Fruit fly (Drosophila melanogaster) whole organism, embryonic: ENCODE measurements around the gene CG13392.
A peak's percentile ranks its signal among the peaks of the same experiment; 100 is the strongest.

Experiments
- B-H1 ChIP-seq: fragments of 200-800 bp; sonication (Bioruptor generic); IDR thresholded peaks from 3 replicates; pipeline ENCODE4 v1.3.6; 2022; ENCODE audit warnings: missing biosample characterization, missing genetic modification characterization
- Blimp-1 ChIP-seq: fragments of 200-800 bp; sonication (Bioruptor generic); optimal IDR thresholded peaks from 3 replicates; lab custom pipeline; 2018; ENCODE audit warnings: missing biosample characterization, missing genetic modification characterization, mild to moderate bottlenecking, moderate library complexity, missing genetic modification reagents
- CG10147 ChIP-seq: fragments of 200-800 bp; sonication (Bioruptor generic); optimal IDR thresholded peaks from 2 replicates; lab custom pipeline; 2019; ENCODE audit warnings: missing biosample characterization, mild to moderate bottlenecking, missing genetic modification characterization, moderate library complexity
- CG12155 ChIP-seq: fragments of 200-800 bp; sonication (Bioruptor generic); optimal IDR thresholded peaks from 3 replicates; lab custom pipeline; 2016; ENCODE audit warnings: missing biosample characterization, missing genetic modification characterization
- CG14667 ChIP-seq: fragments of 200-800 bp; sonication (Bioruptor generic); IDR thresholded peaks from 2 replicates; pipeline ENCODE4 v1.3.6; 2022; ENCODE audit warnings: missing biosample characterization, missing genetic modification characterization
- CG15696 ChIP-seq: fragments of 200-800 bp; sonication (Bioruptor generic); optimal IDR thresholded peaks from 2 replicates; lab custom pipeline; 2019; ENCODE audit warnings: missing biosample characterization, mild to moderate bottlenecking, missing genetic modification characterization, moderate library complexity
- CG17359 ChIP-seq: fragments of 200-800 bp; sonication (Bioruptor generic); optimal IDR thresholded peaks from 3 replicates; lab custom pipeline; 2018; ENCODE audit warnings: missing biosample characterization, mild to moderate bottlenecking, missing genetic modification characterization, moderate library complexity
- CG18011 ChIP-seq: fragments of 200-800 bp; sonication (Bioruptor generic); optimal IDR thresholded peaks from 2 replicates; lab custom pipeline; 2017; ENCODE audit warnings: missing biosample characterization, missing genetic modification characterization, mild to moderate bottlenecking, moderate library complexity, missing genotype
- CG18262 ChIP-seq: fragments of 200-800 bp; optimal IDR thresholded peaks from 3 replicates; lab custom pipeline; 2019; ENCODE audit warnings: missing biosample characterization, mild to moderate bottlenecking, missing genetic modification characterization, moderate library complexity
- CG31388 ChIP-seq: fragments of 200-800 bp; sonication (Bioruptor generic); optimal IDR thresholded peaks from 2 replicates; lab custom pipeline; 2016; ENCODE audit warnings: missing biosample characterization, missing genetic modification characterization
- CG32767 ChIP-seq: fragments of 200-800 bp; sonication (Bioruptor generic); IDR thresholded peaks from 2 replicates; pipeline ENCODE4 v1.3.6; 2022; ENCODE audit warnings: missing biosample characterization, missing genetic modification characterization
- CG34376 ChIP-seq: fragments of 200-800 bp; sonication (Bioruptor generic); optimal IDR thresholded peaks from 2 replicates; lab custom pipeline; 2018; ENCODE audit warnings: missing biosample characterization, mild to moderate bottlenecking, missing genetic modification characterization
- CG3726 ChIP-seq: fragments of 200-800 bp; sonication (Bioruptor generic); IDR thresholded peaks from 3 replicates; pipeline ENCODE4, ENCODE4 v1.3.6; 2022; ENCODE audit warnings: missing biosample characterization, missing genetic modification characterization
- CG4707 ChIP-seq: fragments of 200-800 bp; sonication (Bioruptor generic); optimal IDR thresholded peaks from 2 replicates; lab custom pipeline; 2018; ENCODE audit warnings: missing biosample characterization, mild to moderate bottlenecking, missing genetic modification characterization, moderate library complexity
- CG6791 ChIP-seq: fragments of 200-800 bp; sonication (Bioruptor generic); IDR thresholded peaks from 3 replicates; pipeline ENCODE4 v1.3.6; 2022; ENCODE audit warnings: missing biosample characterization, missing genetic modification characterization; ENCODE audit not compliant: partially characterized antibody
- CG7963 ChIP-seq: fragments of 200-800 bp; sonication (Bioruptor generic); IDR thresholded peaks from 3 replicates; pipeline ENCODE4 v1.3.6; 2022; ENCODE audit warnings: missing biosample characterization, missing genetic modification characterization; ENCODE audit not compliant: partially characterized antibody
- Camta ChIP-seq: fragments of 200-800 bp; sonication (Bioruptor generic); optimal IDR thresholded peaks from 2 replicates; lab custom pipeline; 2016; ENCODE audit warnings: missing biosample characterization, missing genetic modification characterization
- Deaf1 ChIP-seq: fragments of 200-800 bp; optimal IDR thresholded peaks from 3 replicates; lab custom pipeline; 2019; ENCODE audit warnings: missing biosample characterization, mild to moderate bottlenecking, missing genetic modification characterization, moderate library complexity
- Dll ChIP-seq: fragments of 200-800 bp; sonication (Bioruptor generic); IDR thresholded peaks from 4 replicates; pipeline ENCODE4 v1.3.6; 2022; ENCODE audit warnings: missing biosample characterization, missing genetic modification characterization; ENCODE audit not compliant: partially characterized antibody
- Ets65A ChIP-seq: fragments of 200-800 bp; sonication (Bioruptor generic); peaks from one replicate; lab custom pipeline; 2016; ENCODE audit warnings: missing biosample characterization, missing genetic modification characterization
- Ets97D ChIP-seq: fragments of 200-800 bp; sonication (Bioruptor generic); optimal IDR thresholded peaks from 3 replicates; lab custom pipeline; 2016; ENCODE audit warnings: missing biosample characterization, missing genetic modification characterization
- H15 ChIP-seq: fragments of 200-800 bp; sonication (Bioruptor generic); IDR thresholded peaks from 3 replicates; pipeline ENCODE4 v1.3.6; 2022; ENCODE audit warnings: missing biosample characterization, missing genetic modification characterization
- HHEX ChIP-seq: fragments of 200-800 bp; sonication (Bioruptor generic); optimal IDR thresholded peaks from 3 replicates; lab custom pipeline; 2017; ENCODE audit warnings: missing biosample characterization, mild to moderate bottlenecking, missing genetic modification characterization, missing genetic modification reagents
- HLH4C ChIP-seq: fragments of 200-800 bp; sonication (Bioruptor generic); IDR thresholded peaks from 3 replicates; pipeline ENCODE4 v1.3.6; 2022; ENCODE audit warnings: missing biosample characterization, missing genetic modification characterization; ENCODE audit not compliant: partially characterized antibody
- HmgZ ChIP-seq: fragments of 200-800 bp; sonication (Bioruptor generic); optimal IDR thresholded peaks from 2 replicates; lab custom pipeline; 2018; ENCODE audit warnings: missing biosample characterization, mild to moderate bottlenecking, missing genetic modification characterization
- Myb ChIP-seq: fragments of 200-800 bp; sonication (Bioruptor generic); optimal IDR thresholded peaks from 2 replicates; lab custom pipeline; 2016; ENCODE audit warnings: missing biosample characterization, missing genetic modification characterization
- Opbp ChIP-seq: fragments of 200-800 bp; sonication (Bioruptor generic); IDR thresholded peaks from 3 replicates; pipeline ENCODE4 v1.3.6; 2022; ENCODE audit warnings: missing biosample characterization, missing genetic modification characterization; ENCODE audit not compliant: partially characterized antibody
- Pdp1 ChIP-seq, 2 experiments: fragments of 200-800 bp; sonication (Bioruptor generic); optimal IDR thresholded peaks; 3 replicates each; lab custom pipeline; 2016; ENCODE audit warnings: missing biosample characterization in 2 of 2, missing genetic modification characterization in 2 of 2, mild to moderate bottlenecking in 1 of 2, moderate library complexity in 1 of 2
- TFAM ChIP-seq: fragments of 200-800 bp; sonication (Bioruptor generic); optimal IDR thresholded peaks from 2 replicates; lab custom pipeline; 2017; ENCODE audit warnings: missing biosample characterization, missing genetic modification characterization, inconsistent platforms
- Vsx1 ChIP-seq: fragments of 200-800 bp; sonication (Bioruptor generic); optimal IDR thresholded peaks from 2 replicates; lab custom pipeline; 2017; ENCODE audit warnings: missing biosample characterization, mild to moderate bottlenecking, missing genetic modification characterization, missing genetic modification reagents
- ash1 ChIP-seq: fragments of 200-800 bp; sonication (Bioruptor generic); optimal IDR thresholded peaks from 2 replicates; lab custom pipeline; 2018; ENCODE audit warnings: missing biosample characterization, mild to moderate bottlenecking, missing genetic modification characterization
- br ChIP-seq: fragments of >200 bp; optimal IDR thresholded peaks from 2 replicates; lab custom pipeline; 2017
- dati ChIP-seq: fragments of 200-800 bp; sonication (Bioruptor generic); IDR thresholded peaks from 2 replicates; pipeline ENCODE4 v1.3.6; 2022; ENCODE audit warnings: missing biosample characterization, missing genetic modification characterization
- ewg ChIP-seq: fragments of 200-800 bp; sonication (Bioruptor generic); optimal IDR thresholded peaks from 3 replicates; lab custom pipeline; 2017; ENCODE audit warnings: mild to moderate bottlenecking, missing biosample characterization, missing genetic modification reagents, missing genetic modification characterization
- fd102C ChIP-seq: fragments of 200-800 bp; sonication (Bioruptor generic); optimal IDR thresholded peaks from 2 replicates; lab custom pipeline; 2018; ENCODE audit warnings: missing biosample characterization, mild to moderate bottlenecking, missing genetic modification characterization, moderate library complexity
- grn ChIP-seq: fragments of 200-800 bp; sonication (Bioruptor generic); optimal IDR thresholded peaks from 3 replicates; lab custom pipeline; 2017; ENCODE audit warnings: missing biosample characterization, missing genetic modification characterization
- gt ChIP-seq: fragments of 200-800 bp; sonication (Bioruptor generic); IDR thresholded peaks from 2 replicates; pipeline ENCODE4 v1.3.6; 2022; ENCODE audit warnings: missing biosample characterization, missing genetic modification characterization
- ham ChIP-seq: fragments of 200-800 bp; sonication (Bioruptor generic); IDR thresholded peaks from 2 replicates; pipeline ENCODE4 v1.3.6; 2022; ENCODE audit warnings: missing biosample characterization, missing genetic modification characterization
- hbn ChIP-seq: fragments of 200-800 bp; sonication (Bioruptor generic); IDR thresholded peaks from 2 replicates; pipeline ENCODE4 v1.3.6; 2022; ENCODE audit warnings: missing biosample characterization, missing genetic modification characterization; ENCODE audit not compliant: partially characterized antibody
- ind ChIP-seq: fragments of 200-800 bp; sonication (Bioruptor generic); optimal IDR thresholded peaks from 3 replicates; lab custom pipeline; 2016; ENCODE audit warnings: missing biosample characterization, missing genetic modification characterization
- inv ChIP-seq: fragments of 200-800 bp; sonication (Bioruptor generic); IDR thresholded peaks from 2 replicates; pipeline ENCODE4 v1.3.6; 2022; ENCODE audit warnings: missing biosample characterization, missing genetic modification characterization; ENCODE audit not compliant: partially characterized antibody
- lov ChIP-seq, 2 experiments: fragments of 200-800 bp in 1 of 2; fragments of >200 bp in 1 of 2; sonication (Bioruptor generic) in 1 of 2; IDR thresholded peaks in 1 of 2; optimal IDR thresholded peaks in 1 of 2; 2 replicates in 1 of 2; 3 replicates in 1 of 2; pipeline versions ENCODE4 v1.3.6 to Lab custom; 2017 to 2022; ENCODE audit warnings: missing biosample characterization in 1 of 2, missing genetic modification characterization in 1 of 2
- ranshi ChIP-seq: fragments of 200-800 bp; sonication (Bioruptor generic); IDR thresholded peaks from 2 replicates; pipeline ENCODE4 v1.3.6; 2022; ENCODE audit warnings: missing biosample characterization, missing genetic modification characterization
- row ChIP-seq: fragments of 200-800 bp; sonication (Bioruptor generic); IDR thresholded peaks from 3 replicates; pipeline ENCODE4 v1.3.6; 2022; ENCODE audit warnings: missing biosample characterization, missing genetic modification characterization
- schlank ChIP-seq: fragments of 200-800 bp; sonication (Bioruptor generic); optimal IDR thresholded peaks from 2 replicates; lab custom pipeline; 2018; ENCODE audit warnings: missing biosample characterization, mild to moderate bottlenecking, missing genetic modification characterization
- seq ChIP-seq: fragments of 200-800 bp; sonication (Bioruptor generic); IDR thresholded peaks from 2 replicates; pipeline ENCODE4 v1.3.6; 2022; ENCODE audit warnings: missing biosample characterization, missing genetic modification characterization
- tna ChIP-seq: fragments of 200-800 bp; sonication (Bioruptor generic); IDR thresholded peaks from 2 replicates; pipeline ENCODE4 v1.3.6; 2022; ENCODE audit warnings: missing biosample characterization, missing genetic modification characterization; ENCODE audit not compliant: partially characterized antibody
- yki ChIP-seq: fragments of >200 bp; optimal IDR thresholded peaks from 3 replicates; lab custom pipeline; 2018

Gene CG13392

DNA sequence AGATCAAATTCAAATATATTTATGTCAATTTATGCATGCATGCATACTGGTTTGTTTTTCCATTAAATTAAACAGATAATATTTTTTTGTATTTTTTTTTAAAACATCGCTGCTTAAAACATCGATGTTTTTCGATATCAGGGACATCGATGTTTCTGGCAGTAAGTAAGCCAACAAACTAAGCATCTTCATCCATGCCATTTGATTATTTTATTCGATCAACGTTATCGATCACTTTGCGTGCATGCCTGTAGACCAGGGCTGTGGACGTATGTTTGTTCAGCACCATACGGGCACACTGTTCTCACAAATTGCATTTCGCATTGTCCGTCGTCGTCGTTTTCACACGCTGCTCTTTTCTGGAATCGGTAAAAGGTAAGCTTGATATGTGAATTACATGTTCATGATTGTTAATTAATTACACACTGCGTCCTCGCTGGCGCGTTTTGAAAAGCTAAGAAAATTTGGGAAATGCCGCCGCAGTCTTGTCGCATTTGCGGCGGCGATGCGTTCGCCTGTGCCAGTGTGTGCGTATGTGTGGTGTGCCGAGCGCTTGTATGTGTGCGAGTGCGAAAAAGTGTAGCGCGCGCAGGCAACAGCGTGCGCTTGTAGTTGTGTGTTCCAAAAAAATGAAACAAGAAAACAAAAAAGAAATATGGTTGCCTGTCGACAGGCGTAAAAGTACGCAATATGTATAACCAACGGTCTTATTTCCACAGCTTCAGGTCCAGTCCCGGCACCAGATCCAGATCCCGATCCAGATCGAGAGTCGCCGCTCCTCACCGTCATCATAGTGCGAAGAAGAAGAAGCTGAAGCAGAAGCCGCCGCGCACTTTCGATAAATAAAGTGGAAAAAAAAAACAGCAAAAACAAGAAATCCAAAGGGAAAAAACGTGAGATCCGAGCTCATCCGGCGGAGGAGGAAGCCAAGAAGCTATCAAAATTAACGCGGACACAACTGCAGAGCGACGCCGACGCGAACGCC is 21.0 kb upstream of the CG13392 start, which contains the start of gene emb (continued):
- TF ChIP-seq CG10147 (GFP tag; lab: Kevin White, UChicago) (no peak), Ets97D (GFP tag; lab: Kevin White, UChicago) (peak; percentile 95), CG18011 (no peak), HmgZ (tag; lab: Kevin White, UChicago) (peak; percentile 66), gt (GFP tag; lab: Robert Waterston, UW) (no peak), CG14667 (no peak), dati (no peak), ranshi (GFP tag; lab: Robert Waterston, UW) (0 out of 2 replicates have a peak, but pooled peaks have one; percentile 17), row (peak; percentile 76), CG6791 (GFP tag; lab: Robert Waterston, UW) (peak; percentile 99), B-H1 (GFP tag; lab: Robert Waterston, UW) (no peak), Deaf1 (tag; lab: Kevin White, UChicago) (no peak), lov (optimal IDR thresholded peaks at IDR 0.05; lab: Kevin White, UChicago) (no peak), lov (GFP tag; IDR thresholded peaks at IDR 0.05; lab: Robert Waterston, UW) (no peak), grn (no peak), br (lab: Kevin White, UChicago) (no peak), tna (GFP tag; lab: Robert Waterston, UW) (peak; percentile 99), CG17359 (tag; lab: Kevin White, UChicago) (peak; percentile 19), CG3726 (no peak), CG15696 (no peak), HHEX (GFP tag; lab: Kevin White, UChicago) (no peak), ash1 (no peak), Dll (GFP tag; lab: Robert Waterston, UW) (peak; percentile 94), seq (no peak), CG12155 (GFP tag; lab: Kevin White, UChicago) (peak; percentile 28), Opbp (GFP tag; lab: Robert Waterston, UW) (peak; percentile 96), Blimp-1 (GFP tag; lab: Kevin White, UChicago) (no peak), CG31388 (GFP tag; lab: Kevin White, UChicago) (no peak), HLH4C (GFP tag; lab: Robert Waterston, UW) (peak; percentile 100), ewg (GFP tag; lab: Kevin White, UChicago) (peak; percentile 53), yki (lab: Kevin White, UChicago) (no peak), CG34376 (GFP tag; lab: Kevin White, UChicago) (peak; percentile 24), Ets65A (GFP tag; lab: Kevin White, UChicago) (peak; percentile 94), Vsx1 (no peak), CG4707 (no peak), Pdp1 (GFP tag; optimal IDR thresholded peaks at IDR 0.05; lab: Kevin White, UChicago) (peak in 1 of 2 experiments; percentile 17), Camta (GFP tag; lab: Kevin White, UChicago) (no peak), ind (GFP tag; lab: Kevin White, UChicago) (peak; percentile 37), Myb (GFP tag; lab: Kevin White, UChicago) (peak; percentile 59), TFAM (no peak), CG7963 (peak; percentile 99), schlank (tag; lab: Kevin White, UChicago) (no peak), fd102C (GFP tag; lab: Kevin White, UChicago) (no peak), CG18262 (peak; percentile 42), ham (GFP tag; lab: Robert Waterston, UW) (no peak), hbn (GFP tag; lab: Robert Waterston, UW) (peak; percentile 80), CG32767 (GFP tag; lab: Robert Waterston, UW) (no peak), H15 (no peak), inv (GFP tag; lab: Robert Waterston, UW) (peak; percentile 90)
